Worm (Caenorhabditis elegans) whole organism, L2 larva: ENCODE measurements around the gene B0302.2.

Source experiments
- C34F6.9 ChIP-seq: fragments of 150-350 bp; optimal IDR thresholded peaks from 2 replicates; lab custom pipeline; 2014; ENCODE audit warnings: missing biosample characterization, missing genetic modification characterization
- F13H6.1 ChIP-seq: sonication (generic microtip); optimal IDR thresholded peaks from 2 replicates; lab custom pipeline; 2016; ENCODE audit warnings: missing genetic modification characterization, missing compliant biosample characterization
- R02D3.7 ChIP-seq: fragments of 150-350 bp; optimal IDR thresholded peaks from 2 replicates; lab custom pipeline; 2014; ENCODE audit warnings: missing biosample characterization, missing genetic modification characterization
- Y55F3AM.14 ChIP-seq: fragments of 200-800 bp; sonication (Bioruptor generic); optimal IDR thresholded peaks from 2 replicates; lab custom pipeline; 2018; ENCODE audit warnings: mild to moderate bottlenecking, missing genetic modification characterization, missing compliant biosample characterization
- ZK546.5 ChIP-seq: sonication (generic microtip); optimal IDR thresholded peaks from 2 replicates; lab custom pipeline; 2017; ENCODE audit warnings: missing biosample characterization, missing genetic modification characterization
- alr-1 ChIP-seq: fragments of 150-350 bp; optimal IDR thresholded peaks from 2 replicates; lab custom pipeline; 2014; ENCODE audit warnings: missing biosample characterization, missing genetic modification characterization
- aly-2 ChIP-seq: fragments of 150-350 bp; optimal IDR thresholded peaks from 2 replicates; lab custom pipeline; 2014; ENCODE audit warnings: missing biosample characterization, missing genetic modification characterization
- blmp-1 ChIP-seq: sonication (generic microtip); optimal IDR thresholded peaks from 2 replicates; lab custom pipeline; 2017; ENCODE audit warnings: missing genetic modification characterization, mild to moderate bottlenecking, missing compliant biosample characterization, antibody characterized with exemption, moderate library complexity; ENCODE audit not compliant: insufficient read depth
- ceh-16 ChIP-seq: fragments of 150-350 bp; optimal IDR thresholded peaks from 2 replicates; lab custom pipeline; 2014; ENCODE audit warnings: missing biosample characterization, missing genetic modification characterization
- ceh-82 ChIP-seq: fragments of 150-350 bp; optimal IDR thresholded peaks from 2 replicates; lab custom pipeline; 2014; ENCODE audit warnings: missing biosample characterization, missing genetic modification characterization
- crh-2 ChIP-seq: sonication (generic microtip); optimal IDR thresholded peaks from 2 replicates; lab custom pipeline; 2017; ENCODE audit warnings: missing biosample characterization, missing genetic modification characterization
- dmd-4 ChIP-seq: sonication (generic microtip); optimal IDR thresholded peaks from 2 replicates; lab custom pipeline; 2017; ENCODE audit warnings: missing biosample characterization, missing genetic modification characterization
- egl-27 ChIP-seq: sonication (generic microtip); optimal IDR thresholded peaks from 3 replicates; lab custom pipeline; 2017; ENCODE audit warnings: missing biosample characterization, missing genetic modification reagents, missing genetic modification characterization
- elt-1 ChIP-seq: fragments of 150-350 bp; optimal IDR thresholded peaks from 2 replicates; lab custom pipeline; 2014; ENCODE audit warnings: missing biosample characterization, missing genetic modification characterization
- fos-1 ChIP-seq: fragments of 150-350 bp; optimal IDR thresholded peaks from 2 replicates; lab custom pipeline; 2014; ENCODE audit warnings: missing biosample characterization, missing genetic modification characterization
- lin-11 ChIP-seq: fragments of 150-350 bp; sonication (generic microtip); optimal IDR thresholded peaks from 2 replicates; lab custom pipeline; 2014; ENCODE audit warnings: missing biosample characterization, missing genetic modification characterization, inconsistent platforms, mixed read lengths
- lin-13 ChIP-seq: fragments of 150-350 bp; optimal IDR thresholded peaks from 2 replicates; lab custom pipeline; 2014; ENCODE audit warnings: missing biosample characterization, missing genetic modification reagents, missing genetic modification characterization
- lin-39 ChIP-seq: fragments of 150-350 bp; optimal IDR thresholded peaks from 2 replicates; lab custom pipeline; 2014; ENCODE audit warnings: missing biosample characterization, missing genetic modification reagents, missing genetic modification characterization
- lsy-2 ChIP-seq, 2 experiments: fragments of 150-350 bp in 1 of 2; sonication (generic microtip) in 1 of 2; optimal IDR thresholded peaks; 2 replicates each; lab custom pipeline; 2014 to 2017; ENCODE audit warnings: missing biosample characterization in 2 of 2, missing genetic modification characterization in 2 of 2
- mab-5 ChIP-seq: fragments of 150-350 bp; optimal IDR thresholded peaks from 2 replicates; lab custom pipeline; 2014; ENCODE audit warnings: missing biosample characterization, missing genetic modification characterization
- nhr-10 ChIP-seq: sonication (generic microtip); optimal IDR thresholded peaks from 2 replicates; lab custom pipeline; 2017; ENCODE audit warnings: missing biosample characterization, missing genetic modification characterization
- nhr-11 ChIP-seq: fragments of 150-350 bp; optimal IDR thresholded peaks from 2 replicates; lab custom pipeline; 2014; ENCODE audit warnings: missing biosample characterization, missing genetic modification characterization
- nhr-129 ChIP-seq: fragments of 150-350 bp; optimal IDR thresholded peaks from 2 replicates; lab custom pipeline; 2014; ENCODE audit warnings: missing biosample characterization, missing genetic modification characterization
- nhr-21 ChIP-seq: fragments of 150-350 bp; optimal IDR thresholded peaks from 2 replicates; lab custom pipeline; 2014; ENCODE audit warnings: missing biosample characterization, missing genetic modification characterization
- nhr-237 ChIP-seq: fragments of 150-350 bp; optimal IDR thresholded peaks from 2 replicates; lab custom pipeline; 2014; ENCODE audit warnings: missing biosample characterization, missing genetic modification characterization
- nhr-25 ChIP-seq: fragments of 150-350 bp; sonication (generic microtip); optimal IDR thresholded peaks from 3 replicates; lab custom pipeline; 2014; ENCODE audit warnings: missing biosample characterization, missing genetic modification characterization
- nhr-6 ChIP-seq: fragments of 150-350 bp; optimal IDR thresholded peaks from 2 replicates; lab custom pipeline; 2014; ENCODE audit warnings: missing biosample characterization, missing genetic modification characterization
- nhr-77 ChIP-seq: fragments of 150-350 bp; optimal IDR thresholded peaks from 2 replicates; lab custom pipeline; 2014; ENCODE audit warnings: missing biosample characterization, missing genetic modification characterization
- peb-1 ChIP-seq: fragments of 150-350 bp; optimal IDR thresholded peaks from 2 replicates; lab custom pipeline; 2014; ENCODE audit warnings: missing biosample characterization, missing genetic modification characterization
- sem-4 ChIP-seq: fragments of 150-350 bp; optimal IDR thresholded peaks from 2 replicates; lab custom pipeline; 2014; ENCODE audit warnings: missing biosample characterization, missing genetic modification reagents, missing genetic modification characterization
- skn-1 ChIP-seq: sonication (generic microtip); optimal IDR thresholded peaks from 2 replicates; lab custom pipeline; 2017; ENCODE audit warnings: missing biosample characterization, missing genetic modification characterization
- sma-9 ChIP-seq, 2 experiments: fragments of 150-350 bp in 1 of 2; sonication (generic microtip) in 1 of 2; optimal IDR thresholded peaks; 2 replicates each; lab custom pipeline; 2014 to 2016; ENCODE audit warnings: missing genetic modification characterization in 2 of 2, mild to moderate bottlenecking in 1 of 2, missing biosample characterization in 1 of 2, missing compliant biosample characterization in 1 of 2, missing genetic modification reagents in 1 of 2, moderate library complexity in 1 of 2
- snpc-4 ChIP-seq: fragments of 150-350 bp; optimal IDR thresholded peaks from 2 replicates; lab custom pipeline; 2014; ENCODE audit warnings: missing biosample characterization, missing genetic modification characterization
- unc-39 ChIP-seq: fragments of 150-350 bp; optimal IDR thresholded peaks from 2 replicates; lab custom pipeline; 2014; ENCODE audit warnings: missing biosample characterization, missing genetic modification characterization
- unc-55 ChIP-seq: fragments of 150-350 bp; sonication (generic microtip); optimal IDR thresholded peaks from 3 replicates; lab custom pipeline; 2014; ENCODE audit warnings: missing biosample characterization, missing genetic modification reagents, missing genetic modification characterization
- unc-62 ChIP-seq: fragments of 150-350 bp; optimal IDR thresholded peaks from 2 replicates; lab custom pipeline; 2014; ENCODE audit warnings: missing biosample characterization, missing genetic modification reagents, missing genetic modification characterization
- zag-1 ChIP-seq: fragments of 150-350 bp; optimal IDR thresholded peaks from 2 replicates; lab custom pipeline; 2014; ENCODE audit warnings: missing biosample characterization, missing genetic modification characterization
- ztf-11 ChIP-seq: sonication (generic microtip); optimal IDR thresholded peaks from 2 replicates; lab custom pipeline; 2017; ENCODE audit warnings: missing biosample characterization, missing genetic modification characterization
- ztf-4 ChIP-seq: fragments of 150-350 bp; optimal IDR thresholded peaks from 2 replicates; lab custom pipeline; 2014; ENCODE audit warnings: missing biosample characterization, missing genetic modification characterization

B0302.2 gene

ce11 chrX:17151160-17151711, 27.1 kb upstream of the B0302.2 start, which contains the start of gene mdt-1.2:
Gene mdt-1.2, plus strand, starts transcription at chrX:17151522.
- TF ChIP-seq nhr-10 (no peak), F13H6.1 (tag; lab: Kevin White, UChicago) (peak; percentile 74), fos-1 (tag; lab: Kevin White, UChicago) (peak; percentile 73), aly-2 (tag; lab: Kevin White, UChicago) (no peak), blmp-1 (tag; lab: Kevin White, UChicago) (peak; percentile 34), Y55F3AM.14 (GFP tag; lab: Kevin White, UChicago) (no peak), sma-9 (GFP tag; optimal IDR thresholded peaks at IDR 0.05; lab: Kevin White, UChicago) (peak; percentile 73), sma-9 (tag; optimal IDR thresholded peaks at IDR 0.05; lab: Kevin White, UChicago) (no peak), unc-55 (GFP tag; lab: Kevin White, UChicago) (peak; percentile 83), lin-11 (tag; lab: Kevin White, UChicago) (peak; percentile 59), C34F6.9 (tag; lab: Kevin White, UChicago) (peak; percentile 83), zag-1 (tag; lab: Kevin White, UChicago) (peak; percentile 50), mab-5 (peak; percentile 11), ZK546.5 (tag; lab: Kevin White, UChicago) (no peak), nhr-6 (peak; percentile 59), unc-62 (GFP tag; lab: Kevin White, UChicago) (no peak), ztf-4 (peak; percentile 37), nhr-21 (peak; percentile 67), elt-1 (no peak), nhr-129 (tag; lab: Kevin White, UChicago) (peak; percentile 81), dmd-4 (no peak), sem-4 (peak; percentile 47), nhr-77 (tag; lab: Kevin White, UChicago) (no peak), egl-27 (tag; lab: Kevin White, UChicago) (peak; percentile 85), crh-2 (tag; lab: Kevin White, UChicago) (peak; percentile 81), snpc-4 (tag; lab: Kevin White, UChicago) (peak; percentile 1), lsy-2 (tag; optimal IDR thresholded peaks at IDR 0.05; lab: Kevin White, UChicago) (peak; percentile 49 to 81)

ce11 chrX:17157089-17157488, 21.2 kb upstream of the B0302.2 start:
- TF ChIP-seq R02D3.7 (tag; lab: Kevin White, UChicago), result no peak
- no peak for TF ChIP-seq lin-13
- no peak for TF ChIP-seq ceh-82
- TF ChIP-seq nhr-11 (tag; lab: Kevin White, UChicago), result no peak
- no peak for TF ChIP-seq nhr-25 (tag; lab: Kevin White, UChicago)
- TF ChIP-seq unc-55 (GFP tag; lab: Kevin White, UChicago), result no peak
- no peak for TF ChIP-seq lin-11 (tag; lab: Kevin White, UChicago)
- no peak for TF ChIP-seq egl-27 (tag; lab: Kevin White, UChicago)
- TF ChIP-seq ztf-11, result no peak
- no peak for TF ChIP-seq nhr-10
- TF ChIP-seq alr-1, result no peak
- TF ChIP-seq skn-1 (tag; lab: Kevin White, UChicago), result no peak
- TF ChIP-seq C34F6.9 (tag; lab: Kevin White, UChicago), result no peak
- TF ChIP-seq ztf-4, result no peak
- TF ChIP-seq sma-9 (GFP tag; optimal IDR thresholded peaks at IDR 0.05; lab: Kevin White, UChicago), result no peak
- no peak for TF ChIP-seq sma-9 (tag; optimal IDR thresholded peaks at IDR 0.05; lab: Kevin White, UChicago)
- no peak for TF ChIP-seq lsy-2 (tag; optimal IDR thresholded peaks at IDR 0.05; lab: Kevin White, UChicago)
- no peak for TF ChIP-seq blmp-1 (tag; lab: Kevin White, UChicago)
- TF ChIP-seq unc-62 (GFP tag; lab: Kevin White, UChicago), result no peak
- TF ChIP-seq unc-39, result no peak
- TF ChIP-seq nhr-237 (tag; lab: Kevin White, UChicago), result no peak

- TF ChIP-seq Y55F3AM.14 (GFP tag; lab: Kevin White, UChicago), result no peak
- TF ChIP-seq R02D3.7 (tag; lab: Kevin White, UChicago), result no peak
- no peak for TF ChIP-seq ceh-16
- TF ChIP-seq ztf-4, result no peak
- TF ChIP-seq nhr-25 (tag; lab: Kevin White, UChicago), result no peak
- no peak for TF ChIP-seq elt-1
- TF ChIP-seq unc-62 (GFP tag; lab: Kevin White, UChicago), result no peak
- TF ChIP-seq nhr-237 (tag; lab: Kevin White, UChicago), result no peak
- TF ChIP-seq aly-2 (tag; lab: Kevin White, UChicago), result no peak
- no peak for TF ChIP-seq nhr-10
- TF ChIP-seq snpc-4 (tag; lab: Kevin White, UChicago), result no peak
- no peak for TF ChIP-seq peb-1 (tag; lab: Kevin White, UChicago)
- no peak for TF ChIP-seq F13H6.1 (tag; lab: Kevin White, UChicago)
- no peak for TF ChIP-seq lin-39 (tag; lab: Kevin White, UChicago)
- TF ChIP-seq zag-1 (tag; lab: Kevin White, UChicago), result no peak
Measured at ce11 chrX:17157868-17158267, 20.5 kb upstream of the B0302.2 start, which contains the start of gene npr-21. Gene npr-21, minus strand, starts transcription at chrX:17157968.
